Worm (Caenorhabditis elegans): ENCODE measurements around the gene sams-4.

ce11 chrIV:5865818-5866217 is 19.6 kb upstream of the sams-4 start, which contains the start of gene spe-27:
- TF ChIP-seq him-1 (tag; optimal IDR thresholded peaks at IDR 0.05), result no peak
- TF ChIP-seq dao-5 (tag; optimal IDR thresholded peaks at IDR 0.05), result no peak

Measured in whole organism, L4/young adult.